Fruit fly (Drosophila melanogaster) whole organism, embryonic: ENCODE data around the gene CG6023.

ENCODE experiments used
- ATbp ChIP-seq: fragments of 200-800 bp; sonication (Bioruptor generic); optimal IDR thresholded peaks from 2 replicates; lab custom pipeline; 2017; ENCODE audit warnings: missing biosample characterization, mild to moderate bottlenecking, missing genetic modification characterization, missing genetic modification reagents
- Abd-B ChIP-seq: fragments of 200-800 bp; sonication (Bioruptor generic); optimal IDR thresholded peaks from 2 replicates; lab custom pipeline; 2018; ENCODE audit warnings: missing biosample characterization, mild to moderate bottlenecking, missing genetic modification characterization, moderate library complexity
- B-H1 ChIP-seq: fragments of 200-800 bp; sonication (Bioruptor generic); IDR thresholded peaks from 3 replicates; pipeline ENCODE4 v1.3.6; 2022; ENCODE audit warnings: missing biosample characterization, missing genetic modification characterization
- Bgb ChIP-seq: fragments of 200-800 bp; sonication (Bioruptor generic); IDR thresholded peaks from 2 replicates; pipeline ENCODE4 v1.3.6; 2022; ENCODE audit warnings: missing biosample characterization, missing genetic modification characterization; ENCODE audit not compliant: partially characterized antibody
- CG14667 ChIP-seq: fragments of 200-800 bp; sonication (Bioruptor generic); IDR thresholded peaks from 2 replicates; pipeline ENCODE4 v1.3.6; 2022; ENCODE audit warnings: missing biosample characterization, missing genetic modification characterization
- CG15696 ChIP-seq: fragments of 200-800 bp; sonication (Bioruptor generic); optimal IDR thresholded peaks from 2 replicates; lab custom pipeline; 2019; ENCODE audit warnings: missing biosample characterization, mild to moderate bottlenecking, missing genetic modification characterization, moderate library complexity
- CG1602 ChIP-seq: fragments of 200-800 bp; sonication (Bioruptor generic); optimal IDR thresholded peaks from 3 replicates; lab custom pipeline; 2016; ENCODE audit warnings: missing biosample characterization, missing genetic modification characterization
- CG17328 ChIP-seq: fragments of 200-800 bp; sonication (Bioruptor generic); IDR thresholded peaks from 2 replicates; pipeline ENCODE4 v1.3.6; 2022; ENCODE audit warnings: missing biosample characterization, missing genetic modification characterization
- CG1792 ChIP-seq: fragments of 200-800 bp; sonication (Bioruptor generic); optimal IDR thresholded peaks from 2 replicates; lab custom pipeline; 2016; ENCODE audit warnings: missing biosample characterization, missing genetic modification characterization
- CG3407 ChIP-seq: fragments of 200-800 bp; sonication (Bioruptor generic); optimal IDR thresholded peaks from 2 replicates; lab custom pipeline; 2018; ENCODE audit warnings: missing biosample characterization, mild to moderate bottlenecking, missing genetic modification characterization
- CG3995 ChIP-seq: fragments of 200-800 bp; sonication (Bioruptor generic); optimal IDR thresholded peaks from 3 replicates; lab custom pipeline; 2016; ENCODE audit warnings: missing biosample characterization, missing genetic modification characterization
- CG7745 ChIP-seq: fragments of 200-800 bp; sonication (Bioruptor generic); optimal IDR thresholded peaks from 2 replicates; lab custom pipeline; 2018; ENCODE audit warnings: missing biosample characterization, mild to moderate bottlenecking, missing genetic modification characterization, moderate library complexity
- CG7987 ChIP-seq: fragments of 200-800 bp; sonication (Bioruptor generic); optimal IDR thresholded peaks from 2 replicates; lab custom pipeline; 2018; ENCODE audit warnings: missing biosample characterization, mild to moderate bottlenecking, missing genetic modification characterization, moderate library complexity
- CrebB ChIP-seq: fragments of 200-800 bp; sonication (Bioruptor generic); optimal IDR thresholded peaks from 3 replicates; lab custom pipeline; 2018; ENCODE audit warnings: missing biosample characterization, mild to moderate bottlenecking, missing genetic modification characterization
- HHEX ChIP-seq: fragments of 200-800 bp; sonication (Bioruptor generic); optimal IDR thresholded peaks from 3 replicates; lab custom pipeline; 2017; ENCODE audit warnings: missing biosample characterization, mild to moderate bottlenecking, missing genetic modification characterization, missing genetic modification reagents
- Hand ChIP-seq: fragments of 200-800 bp; sonication (Bioruptor generic); optimal IDR thresholded peaks from 2 replicates; lab custom pipeline; 2017; ENCODE audit warnings: mild to moderate bottlenecking, missing biosample characterization, missing genetic modification reagents, missing genetic modification characterization
- HmgZ ChIP-seq: fragments of 200-800 bp; sonication (Bioruptor generic); optimal IDR thresholded peaks from 2 replicates; lab custom pipeline; 2018; ENCODE audit warnings: missing biosample characterization, mild to moderate bottlenecking, missing genetic modification characterization
- Hr78 ChIP-seq, 2 experiments: fragments of 200-800 bp in 1 of 2; fragments of >200 bp in 1 of 2; sonication (Bioruptor generic) in 1 of 2; optimal IDR thresholded peaks; 2 replicates each; lab custom pipeline; 2017 to 2019; ENCODE audit warnings: missing biosample characterization in 2 of 2, missing genetic modification characterization in 2 of 2, mild to moderate bottlenecking in 1 of 2, moderate library complexity in 1 of 2
- Kr ChIP-seq: fragments of 200-800 bp; sonication (Bioruptor generic); optimal IDR thresholded peaks from 2 replicates; lab custom pipeline; 2017; ENCODE audit warnings: missing biosample characterization, mild to moderate bottlenecking, missing genetic modification characterization
- Mrtf ChIP-seq: fragments of 200-800 bp; sonication (Bioruptor generic); IDR thresholded peaks from 3 replicates; pipeline ENCODE4 v1.3.6; 2022; ENCODE audit warnings: missing biosample characterization, missing genetic modification characterization
- Optix ChIP-seq: fragments of 200-800 bp; sonication (Bioruptor generic); IDR thresholded peaks from 3 replicates; pipeline ENCODE4 v1.3.6; 2022; ENCODE audit warnings: missing biosample characterization, missing genetic modification characterization
- Ptx1 ChIP-seq: fragments of 200-800 bp; sonication (Bioruptor generic); IDR thresholded peaks from 2 replicates; pipeline ENCODE4 v1.3.6; 2022; ENCODE audit warnings: missing biosample characterization, missing genetic modification characterization
- Sry-β ChIP-seq: fragments of 200-800 bp; sonication (Bioruptor generic); optimal IDR thresholded peaks from 2 replicates; lab custom pipeline; 2018; ENCODE audit warnings: missing biosample characterization, mild to moderate bottlenecking, missing genetic modification characterization, moderate library complexity
- Trl ChIP-seq, 3 experiments: fragments of >200 bp in 2 of 3; fragments of 200-800 bp in 1 of 3; sonication (Bioruptor generic) in 1 of 3; optimal IDR thresholded peaks; 2 replicates in 1 of 3; 3 replicates in 2 of 3; lab custom pipeline; 2016 to 2017; ENCODE audit warnings: missing biosample characterization in 1 of 3, missing genetic modification characterization in 1 of 3
- ab ChIP-seq: fragments of 200-800 bp; sonication (Bioruptor generic); optimal IDR thresholded peaks from 2 replicates; lab custom pipeline; 2016; ENCODE audit warnings: missing biosample characterization, missing genetic modification characterization
- ash1 ChIP-seq: fragments of 200-800 bp; sonication (Bioruptor generic); optimal IDR thresholded peaks from 2 replicates; lab custom pipeline; 2018; ENCODE audit warnings: missing biosample characterization, mild to moderate bottlenecking, missing genetic modification characterization
- cad ChIP-seq: fragments of >200 bp; optimal IDR thresholded peaks from 2 replicates; lab custom pipeline; 2017; ENCODE audit warnings: missing biosample characterization, missing genetic modification characterization
- da ChIP-seq: fragments of 200-800 bp; sonication (Bioruptor generic); optimal IDR thresholded peaks from 2 replicates; lab custom pipeline; 2016; ENCODE audit warnings: missing biosample characterization, missing genetic modification characterization
- dan ChIP-seq: fragments of 200-800 bp; sonication (Bioruptor generic); IDR thresholded peaks from 2 replicates; pipeline ENCODE4 v1.3.6; 2022; ENCODE audit warnings: missing biosample characterization, missing genetic modification characterization
- dmrt99B ChIP-seq: fragments of 200-800 bp; sonication (Bioruptor generic); optimal IDR thresholded peaks from 2 replicates; lab custom pipeline; 2018; ENCODE audit warnings: missing biosample characterization, mild to moderate bottlenecking, missing genetic modification characterization, moderate library complexity
- ems ChIP-seq: fragments of 200-800 bp; sonication (Bioruptor generic); optimal IDR thresholded peaks from 3 replicates; lab custom pipeline; 2016; ENCODE audit warnings: missing biosample characterization, missing genetic modification characterization
- eve ChIP-seq, 2 experiments: fragments of >200 bp; optimal IDR thresholded peaks; 2 replicates each; lab custom pipeline; 2017; ENCODE audit warnings: missing biosample characterization in 2 of 2, missing genetic modification characterization in 2 of 2
- fu2 ChIP-seq: fragments of 200-800 bp; sonication (Bioruptor generic); optimal IDR thresholded peaks from 2 replicates; lab custom pipeline; 2016; ENCODE audit warnings: missing biosample characterization, missing genetic modification characterization
- gce ChIP-seq: fragments of 200-800 bp; sonication (Bioruptor generic); IDR thresholded peaks from 3 replicates; pipeline ENCODE4 v1.3.6; 2022; ENCODE audit warnings: missing biosample characterization, missing genetic modification characterization
- gfzf ChIP-seq: fragments of 200-800 bp; sonication (Bioruptor generic); optimal IDR thresholded peaks from 2 replicates; lab custom pipeline; 2016; ENCODE audit warnings: missing biosample characterization, mild to moderate bottlenecking, missing genetic modification characterization, moderate library complexity
- hth ChIP-seq: fragments of >200 bp; optimal IDR thresholded peaks from 2 replicates; lab custom pipeline; 2017; ENCODE audit warnings: inconsistent platforms
- kni ChIP-seq: fragments of 200-800 bp; sonication (Bioruptor generic); optimal IDR thresholded peaks from 3 replicates; lab custom pipeline; 2017; ENCODE audit warnings: mild to moderate bottlenecking, missing biosample characterization, missing genetic modification reagents, missing genetic modification characterization
- nom ChIP-seq: fragments of 200-800 bp; sonication (Bioruptor generic); optimal IDR thresholded peaks from 2 replicates; lab custom pipeline; 2017; ENCODE audit warnings: missing biosample characterization, missing genetic modification characterization, mild to moderate bottlenecking, moderate library complexity, missing genetic modification reagents
- otp ChIP-seq: fragments of 200-800 bp; sonication (Bioruptor generic); IDR thresholded peaks from 3 replicates; pipeline ENCODE4, ENCODE4 v1.3.6; 2022; ENCODE audit warnings: missing biosample characterization, missing genetic modification characterization
- pnt ChIP-seq: fragments of 200-800 bp; sonication (Bioruptor generic); optimal IDR thresholded peaks from 3 replicates; lab custom pipeline; 2016; ENCODE audit warnings: missing biosample characterization, missing genetic modification characterization
- pros ChIP-seq: fragments of 200-800 bp; sonication (Bioruptor generic); optimal IDR thresholded peaks from 3 replicates; lab custom pipeline; 2019; ENCODE audit warnings: missing biosample characterization, mild to moderate bottlenecking, missing genetic modification characterization, moderate library complexity
- run ChIP-seq: fragments of 200-800 bp; sonication (Bioruptor generic); optimal IDR thresholded peaks from 3 replicates; lab custom pipeline; 2018; ENCODE audit warnings: missing biosample characterization, mild to moderate bottlenecking, missing genetic modification characterization
- scrt ChIP-seq: fragments of 200-800 bp; sonication (Bioruptor generic); optimal IDR thresholded peaks from 2 replicates; lab custom pipeline; 2018; ENCODE audit warnings: missing biosample characterization, mild to moderate bottlenecking, missing genetic modification characterization, moderate library complexity
- sisA ChIP-seq: fragments of 200-800 bp; sonication (Bioruptor generic); IDR thresholded peaks from 2 replicates; pipeline ENCODE4 v1.3.6; 2022; ENCODE audit warnings: missing biosample characterization, missing genetic modification characterization
- slou ChIP-seq: fragments of 200-800 bp; sonication (Bioruptor generic); optimal IDR thresholded peaks from 3 replicates; lab custom pipeline; 2016; ENCODE audit warnings: missing biosample characterization, missing genetic modification characterization
- stwl ChIP-seq: fragments of 200-800 bp; sonication (Bioruptor generic); optimal IDR thresholded peaks from 3 replicates; lab custom pipeline; 2018; ENCODE audit warnings: missing biosample characterization, mild to moderate bottlenecking, missing genetic modification characterization, moderate library complexity
- tin ChIP-seq: fragments of 200-800 bp; sonication (Bioruptor generic); optimal IDR thresholded peaks from 3 replicates; lab custom pipeline; 2016; ENCODE audit warnings: missing biosample characterization, missing genetic modification characterization
- toy ChIP-seq: fragments of 200-800 bp; sonication (Bioruptor generic); IDR thresholded peaks from 2 replicates; pipeline ENCODE4 v1.3.6; 2022; ENCODE audit warnings: missing biosample characterization, missing genetic modification characterization

CG6023 gene

DNA sequence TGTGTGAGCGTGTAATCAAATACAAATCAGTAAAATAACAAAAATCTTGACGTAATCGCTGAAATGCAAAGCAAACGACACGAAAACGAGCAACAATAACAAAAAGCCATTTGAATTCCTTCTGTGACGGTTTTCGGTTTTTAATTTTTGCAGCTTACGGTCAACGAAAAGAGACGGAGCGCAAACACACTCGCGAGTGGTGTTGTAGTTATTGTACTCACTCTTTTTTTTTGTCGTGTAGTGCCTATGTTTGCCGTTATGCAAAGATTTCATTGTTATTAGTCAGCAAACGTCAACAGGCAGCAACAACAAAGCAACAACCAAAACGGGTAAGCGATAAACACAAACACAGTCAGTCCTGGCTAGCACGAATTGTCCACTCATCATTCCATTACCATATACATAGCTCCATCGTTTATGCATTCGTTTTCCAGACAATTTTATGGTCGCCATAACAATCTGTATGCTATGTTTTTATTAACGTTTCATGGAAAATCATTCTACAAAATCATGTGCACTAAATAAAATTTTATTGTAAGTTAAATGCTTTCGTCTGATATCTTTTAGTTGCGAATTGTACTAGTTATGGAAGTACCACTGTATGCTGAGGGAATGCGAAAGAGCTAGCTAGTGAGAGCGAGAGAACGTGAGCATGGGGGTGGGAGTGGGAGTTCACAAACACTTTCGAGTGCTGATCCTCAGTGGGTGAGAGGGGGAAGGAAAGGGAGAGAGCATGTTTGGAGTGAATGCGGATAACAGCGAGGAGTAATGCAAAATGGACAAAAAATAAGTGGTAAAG, 46.1 kb upstream of the CG6023 start (continued):
- TF ChIP-seq pros (GFP tag; lab: Kevin White, UChicago) (no peak), tin (GFP tag; lab: Kevin White, UChicago) (peak; percentile 1), Hr78 (GFP tag; optimal IDR thresholded peaks at IDR 0.05; lab: Kevin White, UChicago) (no peak), da (no peak), sisA (GFP tag; lab: Robert Waterston, UW) (peak; percentile 64), ems (peak; percentile 35), HmgZ (tag; lab: Kevin White, UChicago) (peak; percentile 92), dmrt99B (tag; lab: Kevin White, UChicago) (peak; percentile 83), kni (GFP tag; lab: Kevin White, UChicago) (no peak), Optix (GFP tag; lab: Robert Waterston, UW) (peak; percentile 78; the same call in 1 of the 3 replicates), Bgb (no peak), Ptx1 (GFP tag; lab: Robert Waterston, UW) (peak; percentile 75), Mrtf (GFP tag; lab: Robert Waterston, UW) (peak; percentile 77; the same call in 2 of the 3 replicates), eve (GFP tag; optimal IDR thresholded peaks at IDR 0.05; lab: Kevin White, UChicago) (peak in 1 of 2 experiments; percentile 88), CrebB (tag; lab: Kevin White, UChicago) (peak; percentile 98), CG14667 (GFP tag; lab: Robert Waterston, UW) (peak; percentile 49), Trl (optimal IDR thresholded peaks at IDR 0.05; lab: Kevin White, UChicago) (peak; percentile 51 to 79), Trl (GFP tag; optimal IDR thresholded peaks at IDR 0.05; lab: Kevin White, UChicago) (peak; percentile 51), run (tag; lab: Kevin White, UChicago) (peak; percentile 52), fu2 (GFP tag; lab: Kevin White, UChicago) (peak; percentile 44), Hand (GFP tag; lab: Kevin White, UChicago) (peak; percentile 77), otp (GFP tag; lab: Robert Waterston, UW) (no peak; the same call in 2 of the 3 replicates), Abd-B (GFP tag; lab: Kevin White, UChicago) (peak; percentile 87), nom (GFP tag; lab: Kevin White, UChicago) (peak; percentile 45), CG3407 (no peak), slou (GFP tag; lab: Kevin White, UChicago) (no peak), ATbp (GFP tag; lab: Kevin White, UChicago) (peak; percentile 59), scrt (GFP tag; lab: Kevin White, UChicago) (peak; percentile 77), HHEX (peak; percentile 67), CG1792 (no peak), cad (GFP tag; lab: Kevin White, UChicago) (no peak), toy (0 out of 2 replicates have a peak, but pooled peaks have one; percentile 49), hth (lab: Kevin White, UChicago) (no peak), CG3995 (GFP tag; lab: Kevin White, UChicago) (peak; percentile 21), gfzf (GFP tag; lab: Kevin White, UChicago) (no peak), Kr (GFP tag; lab: Kevin White, UChicago) (no peak), dan (no peak), CG1602 (no peak), CG17328 (GFP tag; lab: Robert Waterston, UW) (no peak), ab (GFP tag; lab: Kevin White, UChicago) (no peak), pnt (GFP tag; lab: Kevin White, UChicago) (no peak), CG7745 (tag; lab: Kevin White, UChicago) (no peak), CG7987 (GFP tag; lab: Kevin White, UChicago) (peak; percentile 27), gce (no peak), ash1 (GFP tag; lab: Kevin White, UChicago) (peak; percentile 37), Sry-β (no peak), B-H1 (GFP tag; lab: Robert Waterston, UW) (peak; percentile 22; the same call in 1 of the 3 replicates), stwl (tag; lab: Kevin White, UChicago) (no peak), CG15696 (peak; percentile 34)
